Worm (Caenorhabditis elegans): ENCODE data around the gene ttbk-2.1.

DNA sequence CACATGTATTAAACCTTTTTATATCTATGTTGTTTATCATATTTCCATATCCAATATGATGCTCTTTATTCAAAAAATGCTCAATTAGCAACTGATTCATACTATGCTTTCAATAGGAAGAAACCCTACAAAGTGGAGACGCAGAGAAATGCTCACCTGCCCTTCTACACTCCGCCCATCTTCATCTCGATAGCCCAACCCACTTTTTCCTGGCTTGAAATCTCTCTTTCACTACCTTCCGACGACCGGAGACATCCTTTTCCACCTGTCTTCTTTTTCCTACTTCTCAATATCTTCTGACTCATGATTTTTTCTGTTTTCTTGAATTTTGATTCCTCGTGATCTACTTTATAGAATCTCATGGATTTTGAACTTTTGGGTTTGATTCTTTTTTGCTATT, 30.4 kb downstream of the ttbk-2.1 start:
- TF ChIP-seq daf-12 (tag; optimal IDR thresholded peaks at IDR 0.05) (no peak), ama-1 (optimal IDR thresholded peaks at IDR 0.05) (no peak), ztf-11 (tag; optimal IDR thresholded peaks at IDR 0.05) (no peak), nhr-76 (tag; optimal IDR thresholded peaks at IDR 0.05) (no peak), fkh-10 (GFP tag; optimal IDR thresholded peaks at IDR 0.05) (no peak), skn-1 (tag; optimal IDR thresholded peaks at IDR 0.05) (no peak), unc-39 (tag; optimal IDR thresholded peaks at IDR 0.05) (no peak), pha-4 (GFP tag; IDR thresholded peaks at IDR 0.05) (no peak), pha-4 (tag; optimal IDR thresholded peaks at IDR 0.05) (no peak), daf-19 (GFP tag; conservative IDR thresholded peaks at IDR 0.05) (no peak), nhr-11 (tag; optimal IDR thresholded peaks at IDR 0.05) (no peak), snpc-4 (tag; optimal IDR thresholded peaks at IDR 0.05) (no peak), arid-1 (GFP tag; conservative IDR thresholded peaks at IDR 0.05) (no peak), Y105C5A.15 (GFP tag; IDR thresholded peaks at IDR 0.05) (no peak)

All from whole organism, L4 larva.